Fruit fly (Drosophila melanogaster): Measurements from ENCODE around the gene CG14441.

dm6 chrX:6711295-6711694 lies 12.0 kb downstream of the CG14441 start:
- TF ChIP-seq h (optimal IDR thresholded peaks at IDR 0.05) (no peak), psq (optimal IDR thresholded peaks at IDR 0.05) (no peak), ttk (optimal IDR thresholded peaks at IDR 0.05) (no peak)
